Worm (Caenorhabditis elegans) whole organism, L2 larva: ENCODE results near the gene F22F7.4.

Source experiments
- C34F6.9 ChIP-seq: fragments of 150-350 bp; optimal IDR thresholded peaks from 2 replicates; lab custom pipeline; 2014; ENCODE audit warnings: missing biosample characterization, missing genetic modification characterization
- F13H6.1 ChIP-seq: sonication (generic microtip); optimal IDR thresholded peaks from 2 replicates; lab custom pipeline; 2016; ENCODE audit warnings: missing genetic modification characterization, missing compliant biosample characterization
- R02D3.7 ChIP-seq: fragments of 150-350 bp; optimal IDR thresholded peaks from 2 replicates; lab custom pipeline; 2014; ENCODE audit warnings: missing biosample characterization, missing genetic modification characterization
- Y55F3AM.14 ChIP-seq: fragments of 200-800 bp; sonication (Bioruptor generic); optimal IDR thresholded peaks from 2 replicates; lab custom pipeline; 2018; ENCODE audit warnings: mild to moderate bottlenecking, missing genetic modification characterization, missing compliant biosample characterization
- alr-1 ChIP-seq: fragments of 150-350 bp; optimal IDR thresholded peaks from 2 replicates; lab custom pipeline; 2014; ENCODE audit warnings: missing biosample characterization, missing genetic modification characterization
- ama-1 ChIP-seq: fragments of 150-350 bp; optimal IDR thresholded peaks from 2 replicates; lab custom pipeline; 2018; ENCODE audit warnings: inconsistent platforms
- blmp-1 ChIP-seq: sonication (generic microtip); optimal IDR thresholded peaks from 2 replicates; lab custom pipeline; 2017; ENCODE audit warnings: missing genetic modification characterization, mild to moderate bottlenecking, missing compliant biosample characterization, antibody characterized with exemption, moderate library complexity; ENCODE audit not compliant: insufficient read depth
- ceh-16 ChIP-seq: fragments of 150-350 bp; optimal IDR thresholded peaks from 2 replicates; lab custom pipeline; 2014; ENCODE audit warnings: missing biosample characterization, missing genetic modification characterization
- ceh-82 ChIP-seq: fragments of 150-350 bp; optimal IDR thresholded peaks from 2 replicates; lab custom pipeline; 2014; ENCODE audit warnings: missing biosample characterization, missing genetic modification characterization
- dmd-4 ChIP-seq: sonication (generic microtip); optimal IDR thresholded peaks from 2 replicates; lab custom pipeline; 2017; ENCODE audit warnings: missing biosample characterization, missing genetic modification characterization
- elt-1 ChIP-seq: fragments of 150-350 bp; optimal IDR thresholded peaks from 2 replicates; lab custom pipeline; 2014; ENCODE audit warnings: missing biosample characterization, missing genetic modification characterization
- elt-3 ChIP-seq: sonication (generic microtip); optimal IDR thresholded peaks from 2 replicates; lab custom pipeline; 2017; ENCODE audit warnings: missing biosample characterization, missing genetic modification characterization
- fos-1 ChIP-seq: fragments of 150-350 bp; optimal IDR thresholded peaks from 2 replicates; lab custom pipeline; 2014; ENCODE audit warnings: missing biosample characterization, missing genetic modification characterization
- lin-13 ChIP-seq: fragments of 150-350 bp; optimal IDR thresholded peaks from 2 replicates; lab custom pipeline; 2014; ENCODE audit warnings: missing biosample characterization, missing genetic modification reagents, missing genetic modification characterization
- mbf-1 ChIP-seq: sonication (generic microtip); optimal IDR thresholded peaks from 2 replicates; lab custom pipeline; 2017; ENCODE audit warnings: missing biosample characterization, missing genetic modification characterization
- mdl-1 ChIP-seq, 2 experiments: fragments of 150-350 bp in 1 of 2; sonication (generic microtip) in 1 of 2; optimal IDR thresholded peaks; 2 replicates each; lab custom pipeline; 2017; ENCODE audit warnings: missing biosample characterization in 2 of 2, missing genetic modification characterization in 2 of 2
- nhr-10 ChIP-seq: sonication (generic microtip); optimal IDR thresholded peaks from 2 replicates; lab custom pipeline; 2017; ENCODE audit warnings: missing biosample characterization, missing genetic modification characterization
- nhr-11 ChIP-seq: fragments of 150-350 bp; optimal IDR thresholded peaks from 2 replicates; lab custom pipeline; 2014; ENCODE audit warnings: missing biosample characterization, missing genetic modification characterization
- nhr-129 ChIP-seq: fragments of 150-350 bp; optimal IDR thresholded peaks from 2 replicates; lab custom pipeline; 2014; ENCODE audit warnings: missing biosample characterization, missing genetic modification characterization
- nhr-21 ChIP-seq: fragments of 150-350 bp; optimal IDR thresholded peaks from 2 replicates; lab custom pipeline; 2014; ENCODE audit warnings: missing biosample characterization, missing genetic modification characterization
- nhr-237 ChIP-seq: fragments of 150-350 bp; optimal IDR thresholded peaks from 2 replicates; lab custom pipeline; 2014; ENCODE audit warnings: missing biosample characterization, missing genetic modification characterization
- nhr-25 ChIP-seq: fragments of 150-350 bp; sonication (generic microtip); optimal IDR thresholded peaks from 3 replicates; lab custom pipeline; 2014; ENCODE audit warnings: missing biosample characterization, missing genetic modification characterization
- nhr-6 ChIP-seq: fragments of 150-350 bp; optimal IDR thresholded peaks from 2 replicates; lab custom pipeline; 2014; ENCODE audit warnings: missing biosample characterization, missing genetic modification characterization
- nhr-77 ChIP-seq: fragments of 150-350 bp; optimal IDR thresholded peaks from 2 replicates; lab custom pipeline; 2014; ENCODE audit warnings: missing biosample characterization, missing genetic modification characterization
- peb-1 ChIP-seq: fragments of 150-350 bp; optimal IDR thresholded peaks from 2 replicates; lab custom pipeline; 2014; ENCODE audit warnings: missing biosample characterization, missing genetic modification characterization
- sem-4 ChIP-seq: fragments of 150-350 bp; optimal IDR thresholded peaks from 2 replicates; lab custom pipeline; 2014; ENCODE audit warnings: missing biosample characterization, missing genetic modification reagents, missing genetic modification characterization
- sma-3 ChIP-seq: sonication (generic microtip); optimal IDR thresholded peaks from 2 replicates; lab custom pipeline; 2016; ENCODE audit warnings: missing genetic modification reagents, missing genetic modification characterization, missing compliant biosample characterization
- snpc-4 ChIP-seq: fragments of 150-350 bp; optimal IDR thresholded peaks from 2 replicates; lab custom pipeline; 2014; ENCODE audit warnings: missing biosample characterization, missing genetic modification characterization
- unc-39 ChIP-seq: fragments of 150-350 bp; optimal IDR thresholded peaks from 2 replicates; lab custom pipeline; 2014; ENCODE audit warnings: missing biosample characterization, missing genetic modification characterization
- unc-55 ChIP-seq: fragments of 150-350 bp; sonication (generic microtip); optimal IDR thresholded peaks from 3 replicates; lab custom pipeline; 2014; ENCODE audit warnings: missing biosample characterization, missing genetic modification reagents, missing genetic modification characterization
- zag-1 ChIP-seq: fragments of 150-350 bp; optimal IDR thresholded peaks from 2 replicates; lab custom pipeline; 2014; ENCODE audit warnings: missing biosample characterization, missing genetic modification characterization
- ztf-1 ChIP-seq: fragments of 200-800 bp; sonication (Bioruptor generic); conservative IDR thresholded peaks from 2 replicates; pipeline ENCODE4 v1.3.6; 2022; ENCODE audit warnings: missing genetic modification characterization, missing compliant biosample characterization
- ztf-11 ChIP-seq: sonication (generic microtip); optimal IDR thresholded peaks from 2 replicates; lab custom pipeline; 2017; ENCODE audit warnings: missing biosample characterization, missing genetic modification characterization

F22F7.4 gene

DNA sequence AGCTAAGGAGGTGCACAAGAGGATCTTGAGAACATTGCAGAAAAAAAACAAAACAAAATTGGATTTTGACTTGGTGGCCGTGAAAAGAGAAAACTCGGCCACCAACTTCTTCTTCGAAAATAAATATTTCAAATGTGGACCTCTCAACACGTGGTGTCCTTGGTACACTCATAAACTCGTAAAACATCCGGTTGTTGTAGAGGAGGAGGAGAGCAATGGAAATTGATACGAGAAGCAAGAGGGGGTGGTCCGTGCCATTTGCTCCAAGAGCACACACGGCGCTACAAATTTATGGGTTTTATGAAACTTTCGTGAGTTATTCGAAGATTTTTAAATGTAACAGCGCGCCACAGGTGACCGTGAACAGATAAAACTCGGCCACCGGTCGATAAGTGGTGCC is 24.0 kb downstream of the F22F7.4 start:
- no peak for TF ChIP-seq dmd-4
- TF ChIP-seq nhr-10: no peak
- no peak for TF ChIP-seq unc-55
- no peak for TF ChIP-seq mbf-1 (tag; lab: Kevin White, UChicago)
- no peak for TF ChIP-seq F13H6.1 (tag; lab: Kevin White, UChicago)
- TF ChIP-seq nhr-11: no peak
- TF ChIP-seq lin-13 (GFP tag; lab: Kevin White, UChicago): no peak
- TF ChIP-seq elt-3 (tag; lab: Kevin White, UChicago): no peak
- no peak for TF ChIP-seq C34F6.9 (tag; lab: Kevin White, UChicago)
- TF ChIP-seq ztf-1 (GFP tag; lab: Robert Waterston, UW): no peak
- no peak for TF ChIP-seq nhr-129
- no peak for TF ChIP-seq mdl-1 (tag; optimal IDR thresholded peaks at IDR 0.05; lab: Kevin White, UChicago)
- TF ChIP-seq elt-1: no peak
- TF ChIP-seq, all 48 proteins: peak for 0

DNA sequence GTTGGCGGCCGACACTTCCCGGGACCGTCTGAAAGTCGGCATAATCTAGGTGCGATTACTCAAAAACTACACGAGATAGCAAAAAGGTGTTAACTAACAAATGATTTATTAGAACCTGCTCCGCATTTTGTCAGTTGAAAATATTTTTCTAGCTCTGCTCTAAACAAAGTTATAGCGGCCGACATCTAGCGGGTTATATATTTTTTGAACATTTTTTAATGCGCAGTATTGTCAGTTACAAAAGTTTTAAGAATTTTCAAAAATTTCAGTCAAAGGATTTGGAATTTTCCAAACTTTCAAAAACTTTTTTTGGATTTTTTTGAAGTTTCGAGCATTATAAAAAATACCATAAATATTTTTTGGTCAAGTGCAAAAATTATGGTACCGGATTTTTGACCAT is 24.6 kb downstream of the F22F7.4 start:
- TF ChIP-seq nhr-10 (no peak), nhr-6 (tag; lab: Kevin White, UChicago) (no peak), mbf-1 (tag; lab: Kevin White, UChicago) (no peak), mdl-1 (tag; optimal IDR thresholded peaks at IDR 0.05; lab: Kevin White, UChicago) (no peak), R02D3.7 (tag; lab: Kevin White, UChicago) (no peak), zag-1 (tag; lab: Kevin White, UChicago) (no peak), Y55F3AM.14 (no peak), nhr-237 (no peak), C34F6.9 (tag; lab: Kevin White, UChicago) (no peak), nhr-77 (tag; lab: Kevin White, UChicago) (no peak), unc-55 (no peak), nhr-129 (no peak), unc-39 (tag; lab: Kevin White, UChicago) (no peak), nhr-25 (tag; lab: Kevin White, UChicago) (no peak), sma-3 (GFP tag; lab: Kevin White, UChicago) (no peak), peb-1 (no peak), ceh-82 (no peak), ama-1 (no peak), ztf-11 (tag; lab: Kevin White, UChicago) (no peak), alr-1 (tag; lab: Kevin White, UChicago) (no peak)

DNA sequence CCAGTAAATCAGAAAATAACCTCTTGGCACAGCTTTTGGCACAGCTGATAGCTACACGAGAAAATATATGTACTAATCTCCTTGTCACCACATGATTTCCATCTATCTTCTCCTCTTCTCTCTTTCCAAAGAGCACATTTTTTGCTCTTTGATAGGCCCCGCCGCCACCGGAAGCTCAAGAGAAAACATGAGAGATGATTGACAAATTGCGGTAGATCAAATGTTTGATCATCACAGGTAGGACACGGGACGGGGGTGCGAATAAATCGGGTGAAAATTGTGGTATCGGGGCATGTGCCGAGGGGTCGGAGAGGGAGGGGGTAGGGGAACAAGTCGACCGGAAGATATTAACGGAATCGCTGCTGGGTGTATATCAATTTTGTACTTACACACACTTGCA is 29.8 kb downstream of the F22F7.4 start:
- peak; percentile 14 for TF ChIP-seq C34F6.9 (tag; lab: Kevin White, UChicago)
- TF ChIP-seq ztf-1 (GFP tag; lab: Robert Waterston, UW): no peak
- TF ChIP-seq lin-13 (GFP tag; lab: Kevin White, UChicago): no peak
- TF ChIP-seq alr-1 (tag; lab: Kevin White, UChicago): no peak
- no peak for TF ChIP-seq ceh-16 (tag; lab: Kevin White, UChicago)
- TF ChIP-seq fos-1 (tag; lab: Kevin White, UChicago): no peak
- TF ChIP-seq sem-4: peak; percentile 26
- no peak for TF ChIP-seq blmp-1 (tag; lab: Kevin White, UChicago)
- TF ChIP-seq nhr-11: no peak
- peak; percentile 14 for TF ChIP-seq F13H6.1 (tag; lab: Kevin White, UChicago)
- no peak for TF ChIP-seq snpc-4 (tag; lab: Kevin White, UChicago)

DNA sequence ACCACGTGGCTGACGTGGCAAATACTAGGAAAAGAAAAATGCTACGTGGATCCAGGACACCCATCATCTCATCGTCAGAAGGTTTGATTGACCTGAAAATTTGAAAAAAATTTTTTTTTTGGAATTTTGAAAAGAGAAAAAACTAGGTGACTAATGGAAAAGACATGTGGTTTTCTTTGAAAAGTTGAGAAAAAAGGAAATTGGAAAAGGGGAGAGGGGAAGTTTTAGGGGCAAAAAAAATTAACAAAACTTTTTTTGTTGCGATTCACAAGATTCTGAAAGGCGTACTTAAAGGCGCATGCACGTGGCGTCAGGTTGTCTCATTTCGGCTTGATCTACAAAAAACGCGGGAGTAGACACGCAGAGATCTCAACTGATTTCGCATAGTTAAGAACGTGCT is 33.1 kb downstream of the F22F7.4 start, which contains the start of gene Y40B10A.9:
TSS of gene Y40B10A.9 (minus strand) at position 101 of the 400 bp plus-strand sequence.
- no peak for TF ChIP-seq lin-13 (GFP tag; lab: Kevin White, UChicago)
- TF ChIP-seq ztf-11 (tag; lab: Kevin White, UChicago): no peak
- TF ChIP-seq nhr-21 (tag; lab: Kevin White, UChicago): no peak
- no peak for TF ChIP-seq peb-1
- no peak for TF ChIP-seq fos-1 (tag; lab: Kevin White, UChicago)
- no peak for TF ChIP-seq alr-1 (tag; lab: Kevin White, UChicago)
- TF ChIP-seq nhr-11: no peak

DNA sequence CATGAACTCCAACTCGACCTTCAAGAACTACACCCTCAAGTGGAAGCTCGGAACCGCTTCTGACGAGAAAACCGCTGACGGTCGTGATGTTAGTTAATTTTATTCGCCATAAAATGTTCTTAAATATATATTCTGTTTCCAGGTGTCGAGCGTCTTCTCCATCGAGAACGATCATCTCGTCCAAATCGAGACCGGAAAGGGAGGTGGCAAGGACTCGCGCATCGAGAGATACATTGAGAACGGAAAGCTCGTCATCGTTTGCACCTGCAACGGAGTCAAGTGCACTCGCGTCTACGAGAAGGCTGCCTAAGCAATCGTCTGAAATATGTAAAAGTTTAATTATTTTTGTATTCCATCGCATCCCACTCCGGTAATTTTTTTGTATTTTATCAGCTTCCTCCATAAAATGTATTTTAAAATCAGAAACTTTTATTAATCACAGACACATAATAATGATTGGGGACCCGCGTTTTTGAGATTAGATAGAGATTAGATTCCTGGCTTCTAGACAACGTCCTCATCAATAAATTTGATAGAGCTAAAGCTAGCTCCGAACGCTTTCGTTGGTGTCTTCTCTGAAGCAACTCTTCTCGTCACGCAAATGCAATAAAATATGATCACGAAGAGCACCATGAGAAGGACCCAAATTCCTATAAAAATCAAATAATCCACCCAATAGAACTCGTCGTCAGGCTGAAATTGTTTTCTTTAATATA is 37.0 kb downstream of the F22F7.4 start:
- TF ChIP-seq unc-55 (no peak), mbf-1 (tag; lab: Kevin White, UChicago) (no peak)
